Worm (Caenorhabditis elegans) whole organism, L4/young adult: ENCODE data around the gene F36D3.14.
"Not testable (repeated sequence)": the region's sequence is repeated elsewhere in the genome, so short reads cannot be mapped to it uniquely, and the experiment has no call there.

ENCODE experiments used
- W03F9.2 ChIP-seq: fragments of 150-350 bp; optimal IDR thresholded peaks from 2 replicates; lab custom pipeline; 2014; ENCODE audit warnings: missing biosample characterization, missing genetic modification characterization
- dao-5 ChIP-seq: sonication (generic microtip); optimal IDR thresholded peaks from 2 replicates; lab custom pipeline; 2016; ENCODE audit warnings: missing genotype, missing genetic modification characterization, moderate library complexity, missing compliant biosample characterization
- him-1 ChIP-seq: sonication (generic microtip); optimal IDR thresholded peaks from 2 replicates; lab custom pipeline; 2016; ENCODE audit warnings: missing genotype, missing genetic modification reagents, missing genetic modification characterization, missing compliant biosample characterization

F36D3.14 gene

DNA sequence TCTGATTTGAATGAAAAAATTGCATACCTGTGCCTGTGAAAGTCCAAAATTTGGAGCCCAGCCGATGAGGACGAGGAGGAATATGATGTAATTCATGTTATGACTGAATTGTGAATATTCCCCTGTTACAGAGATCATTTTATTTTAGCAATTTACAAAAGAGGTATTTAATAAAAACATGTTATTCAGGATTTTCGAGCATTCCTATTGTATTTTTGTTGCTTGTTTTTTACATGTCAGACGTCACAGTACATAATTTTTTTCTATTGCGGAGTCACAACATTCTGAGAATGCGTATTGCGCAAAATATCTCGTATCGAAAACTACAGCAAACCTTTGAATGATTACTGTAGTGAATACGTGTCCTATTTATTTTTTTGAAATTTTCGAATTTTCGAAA is at the start of gene F36D3.14:
Gene F36D3.14, minus strand, starts transcription at position 101 of the 400 bp plus-strand sequence.
- TF ChIP-seq W03F9.2 = no peak
- no peak for TF ChIP-seq him-1 (tag; lab: Kevin White, UChicago)
- TF ChIP-seq dao-5 (tag; lab: Kevin White, UChicago) = no peak

DNA sequence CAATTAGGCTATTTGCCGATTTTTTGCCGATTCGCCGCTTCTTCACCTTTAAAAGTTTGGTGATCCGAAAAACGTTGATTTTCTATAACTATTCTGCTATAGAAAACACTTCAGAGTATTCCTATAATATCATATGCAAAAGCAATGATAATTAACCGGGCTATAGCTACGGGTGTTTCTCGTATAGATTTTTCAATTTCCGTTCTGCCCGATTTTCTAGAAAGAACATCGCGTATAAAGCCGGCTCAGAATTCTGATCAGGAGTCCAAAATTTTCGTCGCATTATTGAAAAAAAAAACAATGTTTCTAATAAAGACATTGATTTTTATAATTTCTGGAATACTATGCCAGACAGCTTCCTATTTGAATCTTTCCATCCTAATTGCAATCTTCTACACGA is 47.6 kb upstream of the F36D3.14 start, which contains the start of gene srbc-65:
Gene srbc-65, plus strand, starts transcription at position 301 of the 400 bp plus-strand sequence.
- TF ChIP-seq W03F9.2 = no peak
- TF ChIP-seq dao-5 (tag; lab: Kevin White, UChicago) = no peak
- TF ChIP-seq him-1 (tag; lab: Kevin White, UChicago) = no peak

DNA sequence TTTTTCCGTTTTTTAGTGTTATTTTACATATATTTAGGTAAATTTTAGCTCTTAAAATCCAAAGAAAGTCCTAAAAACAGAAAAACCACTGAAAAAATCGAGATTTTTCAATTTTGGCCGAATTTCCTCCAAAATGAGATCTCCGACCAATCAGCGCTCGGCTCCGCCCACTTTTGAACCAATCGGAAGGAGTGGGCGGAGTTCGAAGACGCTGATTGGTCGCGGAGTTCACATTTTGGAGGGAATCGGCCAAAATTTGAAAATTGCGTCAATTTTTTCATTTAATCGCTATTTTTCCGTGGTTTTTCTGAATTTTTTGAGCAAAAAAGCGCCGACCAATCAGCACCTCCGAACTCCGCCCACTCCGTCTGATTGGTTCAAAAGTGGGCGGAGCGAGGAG is 37.6 kb upstream of the F36D3.14 start:
- TF ChIP-seq W03F9.2 (no peak), him-1 (tag; lab: Kevin White, UChicago) (no peak), dao-5 (tag; lab: Kevin White, UChicago) (no peak)

DNA sequence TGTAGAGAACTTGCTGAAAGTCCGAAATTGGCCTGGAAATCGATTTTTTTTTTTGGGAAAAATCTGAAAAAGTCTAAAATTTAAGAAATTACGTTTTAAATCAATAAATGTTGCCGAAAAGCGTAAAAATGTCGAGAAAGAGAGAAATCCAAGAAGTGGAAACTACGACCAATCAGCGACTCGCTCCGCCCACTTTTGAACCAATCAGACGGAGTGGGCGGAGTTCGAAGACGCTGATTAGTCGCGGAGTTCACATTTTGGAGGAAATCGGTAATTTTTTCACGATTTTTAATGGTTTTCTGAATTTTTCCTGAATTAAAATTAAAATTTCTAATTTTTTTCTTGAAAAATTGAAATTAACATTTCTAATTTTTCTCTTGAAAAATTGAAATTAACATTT is 36.6 kb upstream of the F36D3.14 start:
- TF ChIP-seq dao-5 (tag; lab: Kevin White, UChicago) = no peak
- no peak for TF ChIP-seq W03F9.2
- TF ChIP-seq him-1 (tag; lab: Kevin White, UChicago) = no peak

DNA sequence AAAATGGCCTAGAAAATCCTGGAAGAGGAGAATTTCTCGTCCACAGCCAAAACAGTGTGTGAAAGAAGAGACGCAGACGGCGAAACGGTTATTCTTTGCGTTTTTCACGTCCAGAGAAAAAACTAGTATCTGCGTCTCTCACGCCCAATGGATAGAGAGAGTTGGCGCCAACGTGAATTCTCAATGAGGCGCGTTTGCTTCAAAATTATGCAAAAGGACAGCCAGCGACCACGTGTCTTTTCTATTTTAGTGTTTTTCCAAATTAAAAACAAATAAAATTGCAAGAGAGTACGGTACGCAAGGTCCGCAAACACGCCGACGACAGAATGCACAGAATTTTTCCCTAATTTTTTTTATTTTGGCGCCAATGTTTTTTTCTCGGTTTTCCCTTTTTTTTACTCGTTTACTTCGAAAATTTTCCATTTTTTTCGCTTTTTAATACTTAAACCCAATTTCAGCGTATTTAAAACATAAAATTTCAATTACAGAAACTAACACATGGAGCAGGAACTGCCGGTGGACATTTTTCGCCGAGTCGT is 34.9 kb upstream of the F36D3.14 start, which contains the start of gene Y32B12B.2:
Gene Y32B12B.2, plus strand, starts transcription at position 489 of the 539 bp plus-strand sequence.
- TF ChIP-seq W03F9.2 (no peak), him-1 (tag; lab: Kevin White, UChicago) (no peak), dao-5 (tag; lab: Kevin White, UChicago) (no peak)

DNA sequence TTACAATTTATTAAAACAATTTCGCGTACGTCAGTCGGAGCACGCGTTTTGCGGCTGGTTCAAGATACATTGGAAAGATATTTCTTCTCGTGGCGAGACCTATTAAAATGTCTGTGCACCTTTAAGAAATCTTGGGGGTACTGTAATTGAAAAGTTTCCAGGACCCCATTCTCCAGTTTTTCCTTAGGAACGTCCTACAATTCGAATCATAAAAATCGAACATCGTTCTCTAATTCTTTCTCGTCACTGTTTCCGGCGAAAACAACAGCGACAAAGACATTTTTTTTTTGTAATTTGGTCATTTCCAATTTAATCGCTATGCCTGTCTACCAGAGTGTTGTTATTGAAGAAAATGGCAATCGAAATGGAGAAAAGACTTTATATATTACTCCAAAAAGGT is 33.6 kb upstream of the F36D3.14 start, which contains the start of gene Y32B12B.1:
Gene Y32B12B.1, plus strand, starts transcription at position 301 of the 400 bp plus-strand sequence.
- no peak for TF ChIP-seq him-1 (tag; lab: Kevin White, UChicago)

DNA sequence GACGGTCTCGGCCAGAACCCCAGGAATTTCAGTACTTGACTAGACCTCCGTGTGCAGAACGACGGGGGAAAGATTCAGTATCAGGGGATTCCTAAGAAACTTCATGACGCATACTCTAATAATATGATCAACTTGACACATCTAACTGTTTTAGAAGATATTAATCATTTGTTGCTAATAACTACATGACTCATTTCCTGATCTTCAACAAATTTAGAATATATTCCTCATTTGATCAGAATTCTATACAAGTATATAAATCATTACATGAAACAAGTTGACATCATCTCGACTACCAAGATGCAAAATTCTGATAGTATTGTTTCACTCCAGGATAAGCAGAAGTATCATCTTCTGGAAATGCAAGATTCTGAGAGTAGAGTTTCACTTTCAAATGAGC is 32.1 kb upstream of the F36D3.14 start, which contains the start of gene Y32B12B.8:
Gene Y32B12B.8, plus strand, starts transcription at position 301 of the 400 bp plus-strand sequence.
- TF ChIP-seq dao-5 (tag; lab: Kevin White, UChicago) (no peak), him-1 (tag; lab: Kevin White, UChicago) (no peak), W03F9.2 (no peak)

DNA sequence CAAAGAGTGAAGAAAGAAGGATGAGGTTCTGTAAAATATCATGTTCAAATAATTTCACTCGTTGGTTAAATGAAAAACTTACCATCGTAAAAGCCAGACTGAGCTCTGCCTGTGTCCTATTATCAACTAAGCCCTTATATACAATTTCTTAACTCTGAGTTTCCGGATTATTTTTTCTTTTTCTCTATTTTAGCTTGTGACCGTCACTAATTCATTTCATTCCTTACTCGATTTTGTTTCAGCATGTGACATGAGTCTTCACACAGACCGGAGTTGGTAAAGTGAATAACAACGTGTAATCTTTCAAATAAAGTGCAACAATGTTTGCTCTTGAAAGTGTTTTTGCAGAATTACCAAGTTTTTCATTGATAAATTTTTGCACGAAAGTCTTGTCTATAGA is 30.9 kb upstream of the F36D3.14 start, which contains the start of gene cpr-2:
Gene cpr-2, minus strand, starts transcription at position 101 of the 400 bp plus-strand sequence.
- TF ChIP-seq W03F9.2 (no peak), dao-5 (tag; lab: Kevin White, UChicago) (no peak), him-1 (tag; lab: Kevin White, UChicago) (no peak)

DNA sequence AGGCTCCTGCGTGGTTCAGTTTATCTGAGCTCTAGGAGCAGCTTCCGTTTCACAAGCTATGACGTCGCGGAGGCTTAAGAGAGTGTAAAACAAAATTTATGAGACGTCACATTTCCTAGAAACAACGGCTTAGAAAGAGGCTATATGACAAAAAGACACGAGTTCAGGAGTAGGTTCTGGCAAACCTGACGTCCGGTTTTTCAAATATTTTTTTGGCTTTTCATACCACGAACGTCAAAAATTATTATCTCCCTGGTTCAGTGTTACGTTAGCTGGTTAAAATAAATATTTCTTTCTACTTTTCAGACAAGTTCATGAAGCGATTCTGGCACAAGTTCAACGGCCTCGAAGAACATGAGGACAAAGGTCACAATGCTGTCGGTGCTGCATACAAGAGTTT is 24.7 kb upstream of the F36D3.14 start, which contains the start of gene F36D3.16:
Gene F36D3.16, plus strand, starts transcription at position 301 of the 400 bp plus-strand sequence.
- TF ChIP-seq him-1 (tag; lab: Kevin White, UChicago) (no peak), W03F9.2 (no peak), dao-5 (tag; lab: Kevin White, UChicago) (no peak)

DNA sequence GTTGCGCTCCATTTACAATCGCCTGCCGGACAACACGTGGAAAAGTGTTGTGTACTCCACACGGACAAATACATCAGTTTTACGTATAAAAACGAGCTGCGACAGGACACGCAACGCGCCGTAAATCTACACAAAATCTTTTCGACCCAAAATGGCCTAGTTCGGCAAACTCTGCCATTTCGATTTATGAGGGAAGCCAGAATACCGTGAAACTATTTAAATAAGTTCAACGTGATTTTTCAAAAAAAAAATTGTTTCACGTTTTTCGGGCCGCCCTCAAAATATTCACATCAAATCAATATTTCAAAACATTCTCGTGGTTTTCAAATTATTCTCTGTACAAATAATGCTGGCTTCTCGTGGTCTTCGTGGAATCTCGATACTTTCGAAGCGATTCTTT is 23.8 kb upstream of the F36D3.14 start, which contains the start of gene F36D3.8:
Gene F36D3.8, plus strand, starts transcription at position 301 of the 400 bp plus-strand sequence.
- TF ChIP-seq W03F9.2 = no peak
- no peak for TF ChIP-seq him-1 (tag; lab: Kevin White, UChicago)
- TF ChIP-seq dao-5 (tag; lab: Kevin White, UChicago) = no peak

DNA sequence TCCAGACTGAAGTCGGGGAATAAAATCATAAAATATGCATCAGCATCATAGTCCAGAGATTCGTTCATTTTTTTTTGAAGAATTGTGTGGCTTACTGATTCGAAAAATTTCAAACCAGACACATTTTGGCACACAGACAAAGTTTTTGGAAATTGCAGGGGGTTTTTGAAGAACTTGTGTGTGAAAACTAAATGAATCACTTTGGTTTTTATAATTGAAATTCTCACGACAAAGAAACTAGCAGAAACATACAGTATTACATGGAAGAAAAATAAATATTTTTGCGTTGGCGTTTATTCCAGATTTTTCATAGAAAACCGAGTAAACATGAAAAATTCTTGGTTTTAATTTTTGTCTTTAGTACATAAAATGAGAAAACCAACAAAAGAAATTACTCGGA is 19.2 kb upstream of the F36D3.14 start, which contains the start of gene srw-34:
Gene srw-34, minus strand, starts transcription at position 101 of the 400 bp plus-strand sequence.
- TF ChIP-seq W03F9.2 = no peak
- TF ChIP-seq him-1 (tag; lab: Kevin White, UChicago) = no peak
- no peak for TF ChIP-seq dao-5 (tag; lab: Kevin White, UChicago)

DNA sequence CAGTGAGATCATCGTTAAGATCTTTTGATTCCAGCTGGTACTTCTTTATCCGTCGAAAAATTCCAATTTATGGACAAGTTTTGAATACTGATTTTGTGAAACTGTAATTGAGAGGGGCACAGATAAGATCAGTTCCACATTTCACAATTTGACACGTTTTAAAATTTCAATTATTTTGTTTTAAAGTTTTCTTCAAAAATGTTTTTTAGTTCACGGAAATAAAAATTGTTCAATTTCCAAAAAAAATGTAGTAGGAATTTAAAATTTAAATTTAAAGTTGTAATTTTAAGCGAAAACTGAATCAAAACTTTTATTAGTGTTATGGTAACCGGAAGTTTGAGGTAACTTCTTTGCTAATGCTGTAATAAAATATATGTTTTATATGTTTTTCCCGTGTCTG is 14.6 kb upstream of the F36D3.14 start, which contains the start of gene F36D3.4:
Gene F36D3.4, minus strand, starts transcription at position 101 of the 400 bp plus-strand sequence.
- TF ChIP-seq him-1 (tag; lab: Kevin White, UChicago) (no peak), W03F9.2 (no peak), dao-5 (tag; lab: Kevin White, UChicago) (no peak)

DNA sequence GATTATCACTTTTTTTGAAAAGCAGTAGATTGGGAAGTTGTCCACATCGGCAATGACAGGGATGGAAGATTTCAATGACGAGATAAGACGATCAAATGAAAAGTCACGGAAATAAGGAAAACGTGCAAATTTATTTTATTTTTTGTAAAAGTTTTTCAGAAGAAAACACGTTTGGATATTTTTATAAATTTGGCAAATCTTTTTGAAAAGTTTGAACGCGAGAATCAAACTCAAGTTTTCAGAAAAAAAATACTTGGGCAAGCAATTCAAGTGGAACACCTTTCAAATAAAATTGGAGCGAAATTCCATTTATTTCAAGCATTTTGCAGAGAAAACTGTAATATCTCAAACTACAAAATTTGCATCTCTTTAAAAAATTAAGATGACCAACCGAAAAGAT is 12.1 kb upstream of the F36D3.14 start, which contains the start of gene F36D3.5:
Gene F36D3.5, minus strand, starts transcription at position 101 of the 400 bp plus-strand sequence.
- not testable (repeated sequence) for TF ChIP-seq W03F9.2; dao-5 (tag; lab: Kevin White, UChicago); him-1 (tag; lab: Kevin White, UChicago)

DNA sequence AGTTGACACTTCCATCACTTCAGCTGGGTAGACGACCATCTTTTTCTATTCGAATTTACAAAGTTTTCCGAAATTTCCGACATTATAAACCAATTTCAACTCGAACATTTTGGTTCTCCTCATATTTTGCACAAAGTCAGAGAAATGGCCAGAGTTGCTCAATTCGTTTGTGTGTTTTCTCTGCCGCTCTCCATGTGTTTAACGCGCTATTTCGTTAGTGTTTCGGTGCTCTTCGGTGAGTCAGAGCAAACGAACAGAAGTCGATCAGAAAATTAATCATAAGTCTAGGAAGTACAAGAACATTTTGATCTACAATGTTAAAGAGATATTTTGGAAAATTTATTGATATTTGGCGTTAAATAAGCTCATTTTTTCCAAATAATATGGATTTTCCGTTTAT is 5.6 kb upstream of the F36D3.14 start, which contains the start of gene srr-3:
Gene srr-3, minus strand, starts transcription at position 101 of the 400 bp plus-strand sequence.
- TF ChIP-seq W03F9.2 = no peak
- TF ChIP-seq him-1 (tag; lab: Kevin White, UChicago) = no peak
- no peak for TF ChIP-seq dao-5 (tag; lab: Kevin White, UChicago)
